Worm (Caenorhabditis elegans) whole organism, L2 larva: ENCODE results near the gene syx-5.

Experiments used
- C34F6.9 ChIP-seq: fragments of 150-350 bp; optimal IDR thresholded peaks from 2 replicates; lab custom pipeline; 2014; ENCODE audit warnings: missing biosample characterization, missing genetic modification characterization
- F13H6.1 ChIP-seq: sonication (generic microtip); optimal IDR thresholded peaks from 2 replicates; lab custom pipeline; 2016; ENCODE audit warnings: missing genetic modification characterization, missing compliant biosample characterization
- R02D3.7 ChIP-seq: fragments of 150-350 bp; optimal IDR thresholded peaks from 2 replicates; lab custom pipeline; 2014; ENCODE audit warnings: missing biosample characterization, missing genetic modification characterization
- Y55F3AM.14 ChIP-seq: fragments of 200-800 bp; sonication (Bioruptor generic); optimal IDR thresholded peaks from 2 replicates; lab custom pipeline; 2018; ENCODE audit warnings: mild to moderate bottlenecking, missing genetic modification characterization, missing compliant biosample characterization
- ZK546.5 ChIP-seq: sonication (generic microtip); optimal IDR thresholded peaks from 2 replicates; lab custom pipeline; 2017; ENCODE audit warnings: missing biosample characterization, missing genetic modification characterization
- alr-1 ChIP-seq: fragments of 150-350 bp; optimal IDR thresholded peaks from 2 replicates; lab custom pipeline; 2014; ENCODE audit warnings: missing biosample characterization, missing genetic modification characterization
- aly-2 ChIP-seq: fragments of 150-350 bp; optimal IDR thresholded peaks from 2 replicates; lab custom pipeline; 2014; ENCODE audit warnings: missing biosample characterization, missing genetic modification characterization
- ama-1 ChIP-seq: fragments of 150-350 bp; optimal IDR thresholded peaks from 2 replicates; lab custom pipeline; 2018; ENCODE audit warnings: inconsistent platforms
- blmp-1 ChIP-seq: sonication (generic microtip); optimal IDR thresholded peaks from 2 replicates; lab custom pipeline; 2017; ENCODE audit warnings: missing genetic modification characterization, mild to moderate bottlenecking, missing compliant biosample characterization, antibody characterized with exemption, moderate library complexity; ENCODE audit not compliant: insufficient read depth
- ceh-16 ChIP-seq: fragments of 150-350 bp; optimal IDR thresholded peaks from 2 replicates; lab custom pipeline; 2014; ENCODE audit warnings: missing biosample characterization, missing genetic modification characterization
- ceh-82 ChIP-seq: fragments of 150-350 bp; optimal IDR thresholded peaks from 2 replicates; lab custom pipeline; 2014; ENCODE audit warnings: missing biosample characterization, missing genetic modification characterization
- crh-2 ChIP-seq: sonication (generic microtip); optimal IDR thresholded peaks from 2 replicates; lab custom pipeline; 2017; ENCODE audit warnings: missing biosample characterization, missing genetic modification characterization
- dmd-4 ChIP-seq: sonication (generic microtip); optimal IDR thresholded peaks from 2 replicates; lab custom pipeline; 2017; ENCODE audit warnings: missing biosample characterization, missing genetic modification characterization
- egl-27 ChIP-seq: sonication (generic microtip); optimal IDR thresholded peaks from 3 replicates; lab custom pipeline; 2017; ENCODE audit warnings: missing biosample characterization, missing genetic modification reagents, missing genetic modification characterization
- elt-1 ChIP-seq: fragments of 150-350 bp; optimal IDR thresholded peaks from 2 replicates; lab custom pipeline; 2014; ENCODE audit warnings: missing biosample characterization, missing genetic modification characterization
- elt-3 ChIP-seq: sonication (generic microtip); optimal IDR thresholded peaks from 2 replicates; lab custom pipeline; 2017; ENCODE audit warnings: missing biosample characterization, missing genetic modification characterization
- fos-1 ChIP-seq: fragments of 150-350 bp; optimal IDR thresholded peaks from 2 replicates; lab custom pipeline; 2014; ENCODE audit warnings: missing biosample characterization, missing genetic modification characterization
- gmeb-1 ChIP-seq: fragments of 150-350 bp; optimal IDR thresholded peaks from 2 replicates; lab custom pipeline; 2014; ENCODE audit warnings: missing biosample characterization, missing genetic modification characterization
- lin-11 ChIP-seq: fragments of 150-350 bp; sonication (generic microtip); optimal IDR thresholded peaks from 2 replicates; lab custom pipeline; 2014; ENCODE audit warnings: missing biosample characterization, missing genetic modification characterization, inconsistent platforms, mixed read lengths
- lin-13 ChIP-seq: fragments of 150-350 bp; optimal IDR thresholded peaks from 2 replicates; lab custom pipeline; 2014; ENCODE audit warnings: missing biosample characterization, missing genetic modification reagents, missing genetic modification characterization
- lin-39 ChIP-seq: fragments of 150-350 bp; optimal IDR thresholded peaks from 2 replicates; lab custom pipeline; 2014; ENCODE audit warnings: missing biosample characterization, missing genetic modification reagents, missing genetic modification characterization
- lsy-2 ChIP-seq, 2 experiments: fragments of 150-350 bp in 1 of 2; sonication (generic microtip) in 1 of 2; optimal IDR thresholded peaks; 2 replicates each; lab custom pipeline; 2014 to 2017; ENCODE audit warnings: missing biosample characterization in 2 of 2, missing genetic modification characterization in 2 of 2
- mab-5 ChIP-seq: fragments of 150-350 bp; optimal IDR thresholded peaks from 2 replicates; lab custom pipeline; 2014; ENCODE audit warnings: missing biosample characterization, missing genetic modification characterization
- mbf-1 ChIP-seq: sonication (generic microtip); optimal IDR thresholded peaks from 2 replicates; lab custom pipeline; 2017; ENCODE audit warnings: missing biosample characterization, missing genetic modification characterization
- mdl-1 ChIP-seq, 2 experiments: fragments of 150-350 bp in 1 of 2; sonication (generic microtip) in 1 of 2; optimal IDR thresholded peaks; 2 replicates each; lab custom pipeline; 2017; ENCODE audit warnings: missing biosample characterization in 2 of 2, missing genetic modification characterization in 2 of 2
- nhr-10 ChIP-seq: sonication (generic microtip); optimal IDR thresholded peaks from 2 replicates; lab custom pipeline; 2017; ENCODE audit warnings: missing biosample characterization, missing genetic modification characterization
- nhr-11 ChIP-seq: fragments of 150-350 bp; optimal IDR thresholded peaks from 2 replicates; lab custom pipeline; 2014; ENCODE audit warnings: missing biosample characterization, missing genetic modification characterization
- nhr-12 ChIP-seq: fragments of 150-350 bp; optimal IDR thresholded peaks from 2 replicates; lab custom pipeline; 2014; ENCODE audit warnings: missing biosample characterization, missing genetic modification characterization
- nhr-129 ChIP-seq: fragments of 150-350 bp; optimal IDR thresholded peaks from 2 replicates; lab custom pipeline; 2014; ENCODE audit warnings: missing biosample characterization, missing genetic modification characterization
- nhr-21 ChIP-seq: fragments of 150-350 bp; optimal IDR thresholded peaks from 2 replicates; lab custom pipeline; 2014; ENCODE audit warnings: missing biosample characterization, missing genetic modification characterization
- nhr-23 ChIP-seq: fragments of 150-350 bp; optimal IDR thresholded peaks from 2 replicates; lab custom pipeline; 2014; ENCODE audit warnings: missing biosample characterization, missing genetic modification reagents, missing genetic modification characterization
- nhr-237 ChIP-seq: fragments of 150-350 bp; optimal IDR thresholded peaks from 2 replicates; lab custom pipeline; 2014; ENCODE audit warnings: missing biosample characterization, missing genetic modification characterization
- nhr-25 ChIP-seq: fragments of 150-350 bp; sonication (generic microtip); optimal IDR thresholded peaks from 3 replicates; lab custom pipeline; 2014; ENCODE audit warnings: missing biosample characterization, missing genetic modification characterization
- nhr-6 ChIP-seq: fragments of 150-350 bp; optimal IDR thresholded peaks from 2 replicates; lab custom pipeline; 2014; ENCODE audit warnings: missing biosample characterization, missing genetic modification characterization
- nhr-77 ChIP-seq: fragments of 150-350 bp; optimal IDR thresholded peaks from 2 replicates; lab custom pipeline; 2014; ENCODE audit warnings: missing biosample characterization, missing genetic modification characterization
- peb-1 ChIP-seq: fragments of 150-350 bp; optimal IDR thresholded peaks from 2 replicates; lab custom pipeline; 2014; ENCODE audit warnings: missing biosample characterization, missing genetic modification characterization
- sem-4 ChIP-seq: fragments of 150-350 bp; optimal IDR thresholded peaks from 2 replicates; lab custom pipeline; 2014; ENCODE audit warnings: missing biosample characterization, missing genetic modification reagents, missing genetic modification characterization
- skn-1 ChIP-seq: sonication (generic microtip); optimal IDR thresholded peaks from 2 replicates; lab custom pipeline; 2017; ENCODE audit warnings: missing biosample characterization, missing genetic modification characterization
- sma-3 ChIP-seq: sonication (generic microtip); optimal IDR thresholded peaks from 2 replicates; lab custom pipeline; 2016; ENCODE audit warnings: missing genetic modification reagents, missing genetic modification characterization, missing compliant biosample characterization
- sma-9 ChIP-seq, 2 experiments: fragments of 150-350 bp in 1 of 2; sonication (generic microtip) in 1 of 2; optimal IDR thresholded peaks; 2 replicates each; lab custom pipeline; 2014 to 2016; ENCODE audit warnings: missing genetic modification characterization in 2 of 2, mild to moderate bottlenecking in 1 of 2, missing biosample characterization in 1 of 2, missing compliant biosample characterization in 1 of 2, missing genetic modification reagents in 1 of 2, moderate library complexity in 1 of 2
- snpc-4 ChIP-seq: fragments of 150-350 bp; optimal IDR thresholded peaks from 2 replicates; lab custom pipeline; 2014; ENCODE audit warnings: missing biosample characterization, missing genetic modification characterization
- unc-39 ChIP-seq: fragments of 150-350 bp; optimal IDR thresholded peaks from 2 replicates; lab custom pipeline; 2014; ENCODE audit warnings: missing biosample characterization, missing genetic modification characterization
- unc-55 ChIP-seq: fragments of 150-350 bp; sonication (generic microtip); optimal IDR thresholded peaks from 3 replicates; lab custom pipeline; 2014; ENCODE audit warnings: missing biosample characterization, missing genetic modification reagents, missing genetic modification characterization
- unc-62 ChIP-seq: fragments of 150-350 bp; optimal IDR thresholded peaks from 2 replicates; lab custom pipeline; 2014; ENCODE audit warnings: missing biosample characterization, missing genetic modification reagents, missing genetic modification characterization
- zag-1 ChIP-seq: fragments of 150-350 bp; optimal IDR thresholded peaks from 2 replicates; lab custom pipeline; 2014; ENCODE audit warnings: missing biosample characterization, missing genetic modification characterization
- ztf-1 ChIP-seq: fragments of 200-800 bp; sonication (Bioruptor generic); conservative IDR thresholded peaks from 2 replicates; pipeline ENCODE4 v1.3.6; 2022; ENCODE audit warnings: missing genetic modification characterization, missing compliant biosample characterization
- ztf-11 ChIP-seq: sonication (generic microtip); optimal IDR thresholded peaks from 2 replicates; lab custom pipeline; 2017; ENCODE audit warnings: missing biosample characterization, missing genetic modification characterization
- ztf-4 ChIP-seq: fragments of 150-350 bp; optimal IDR thresholded peaks from 2 replicates; lab custom pipeline; 2014; ENCODE audit warnings: missing biosample characterization, missing genetic modification characterization

The syx-5 gene

ce11 chrV:11764373-11764954 lies at the start of gene syx-5, which contains the start of gene F55A11.1:
Gene syx-5, plus strand, starts transcription at chrV:11764904.
Gene F55A11.1, minus strand, starts transcription at chrV:11764385.
- TF ChIP-seq sma-3 (GFP tag; lab: Kevin White, UChicago) (peak; percentile 90), nhr-237 (tag; lab: Kevin White, UChicago) (peak; percentile 61), lin-11 (tag; lab: Kevin White, UChicago) (no peak), ztf-11 (tag; lab: Kevin White, UChicago) (no peak), blmp-1 (tag; lab: Kevin White, UChicago) (peak; percentile 30), sem-4 (tag; lab: Kevin White, UChicago) (peak; percentile 90), ztf-1 (no peak), lsy-2 (tag; optimal IDR thresholded peaks at IDR 0.05; lab: Kevin White, UChicago) (peak; percentile 100), nhr-21 (tag; lab: Kevin White, UChicago) (peak; percentile 90), mab-5 (peak; percentile 82), alr-1 (tag; lab: Kevin White, UChicago) (no peak), zag-1 (tag; lab: Kevin White, UChicago) (peak; percentile 22), skn-1 (peak; percentile 57), nhr-6 (tag; lab: Kevin White, UChicago) (peak; percentile 90), nhr-129 (tag; lab: Kevin White, UChicago) (peak; percentile 57), egl-27 (peak; percentile 62), mdl-1 (tag; optimal IDR thresholded peaks at IDR 0.05; lab: Kevin White, UChicago) (peak; percentile 23 to 73), ZK546.5 (tag; lab: Kevin White, UChicago) (peak; percentile 30), nhr-11 (tag; lab: Kevin White, UChicago) (no peak), R02D3.7 (tag; lab: Kevin White, UChicago) (peak; percentile 96), F13H6.1 (tag; lab: Kevin White, UChicago) (peak; percentile 90), nhr-25 (tag; lab: Kevin White, UChicago) (peak; percentile 95), peb-1 (tag; lab: Kevin White, UChicago) (no peak), unc-55 (GFP tag; lab: Kevin White, UChicago) (peak; percentile 93), nhr-10 (tag; lab: Kevin White, UChicago) (peak; percentile 13), snpc-4 (peak; percentile 45), fos-1 (peak; percentile 68), unc-62 (GFP tag; lab: Kevin White, UChicago) (peak; percentile 5), mbf-1 (tag; lab: Kevin White, UChicago) (peak; percentile 31), nhr-12 (tag; lab: Kevin White, UChicago) (no peak), crh-2 (tag; lab: Kevin White, UChicago) (peak; percentile 95), Y55F3AM.14 (peak; percentile 48), ceh-82 (tag; lab: Kevin White, UChicago) (no peak), lin-13 (GFP tag; lab: Kevin White, UChicago) (peak; percentile 86), sma-9 (GFP tag; optimal IDR thresholded peaks at IDR 0.05; lab: Kevin White, UChicago) (peak; percentile 81), sma-9 (tag; optimal IDR thresholded peaks at IDR 0.05; lab: Kevin White, UChicago) (no peak), C34F6.9 (tag; lab: Kevin White, UChicago) (peak; percentile 96), unc-39 (tag; lab: Kevin White, UChicago) (no peak), elt-3 (tag; lab: Kevin White, UChicago) (no peak), gmeb-1 (peak; percentile 87), ztf-4 (tag; lab: Kevin White, UChicago) (peak; percentile 34), ceh-16 (tag; lab: Kevin White, UChicago) (no peak), dmd-4 (tag; lab: Kevin White, UChicago) (peak; percentile 39), nhr-23 (no peak), aly-2 (tag; lab: Kevin White, UChicago) (no peak), elt-1 (tag; lab: Kevin White, UChicago) (no peak), nhr-77 (tag; lab: Kevin White, UChicago) (peak; percentile 41), lin-39 (tag; lab: Kevin White, UChicago) (no peak), ama-1 (no peak)
